Worm (Caenorhabditis elegans) whole organism, L4 larva: ENCODE measurements around the gene C16C8.26.

ENCODE experiments used
- D1046.2 ChIP-seq: fragments of 200-800 bp; sonication (Bioruptor generic); IDR thresholded peaks from 2 replicates; pipeline ENCODE4 v1.3.6; 2022; ENCODE audit warnings: missing genetic modification characterization, missing compliant biosample characterization
- F26F4.8 ChIP-seq: fragments of 200-800 bp; sonication (Bioruptor generic); conservative IDR thresholded peaks from 2 replicates; pipeline ENCODE4 v1.3.6; 2022; ENCODE audit warnings: missing genetic modification characterization, missing compliant biosample characterization
- F49E8.2 ChIP-seq: sonication (generic microtip); optimal IDR thresholded peaks from 2 replicates; lab custom pipeline; 2016; ENCODE audit warnings: missing compliant biosample characterization, mild to moderate bottlenecking, missing genetic modification characterization, borderline replicate concordance
- R02D3.7 ChIP-seq: fragments of 150-350 bp; sonication (generic microtip); optimal IDR thresholded peaks from 3 replicates; lab custom pipeline; 2014; ENCODE audit warnings: missing biosample characterization, missing genetic modification characterization
- T26A8.4 ChIP-seq: fragments of 200-800 bp; sonication (Bioruptor generic); IDR thresholded peaks from 2 replicates; pipeline ENCODE4 v1.3.6; 2022; ENCODE audit warnings: missing genetic modification characterization, missing compliant biosample characterization
- Y5F2A.4 ChIP-seq: fragments of 200-800 bp; sonication (Bioruptor generic); optimal IDR thresholded peaks from 2 replicates; lab custom pipeline; 2018; ENCODE audit warnings: mild to moderate bottlenecking, missing genetic modification characterization, missing compliant biosample characterization
- Y75B8A.6 ChIP-seq: fragments of 200-800 bp; sonication (Bioruptor generic); IDR thresholded peaks from 2 replicates; pipeline ENCODE4 v1.3.6; 2022; ENCODE audit warnings: missing genetic modification reagents, missing genetic modification characterization, missing compliant biosample characterization
- ZK546.5 ChIP-seq, 2 experiments: sonication (generic microtip); optimal IDR thresholded peaks; 2 replicates each; lab custom pipeline; 2017; ENCODE audit warnings: missing biosample characterization in 2 of 2, missing genetic modification characterization in 2 of 2
- aly-2 ChIP-seq: sonication (generic microtip); optimal IDR thresholded peaks from 2 replicates; lab custom pipeline; 2018; ENCODE audit warnings: missing biosample characterization, missing genetic modification characterization
- ama-1 ChIP-seq: fragments of 150-350 bp; optimal IDR thresholded peaks from 2 replicates; lab custom pipeline; 2014; ENCODE audit warnings: inconsistent platforms, mixed read lengths
- ces-1 ChIP-seq: fragments of 150-350 bp; sonication (generic microtip); optimal IDR thresholded peaks from 4 replicates; lab custom pipeline; 2014; ENCODE audit warnings: missing biosample characterization, missing genetic modification reagents, missing genetic modification characterization
- ctbp-1 ChIP-seq: fragments of 200-800 bp; sonication (Bioruptor generic); IDR thresholded peaks from 2 replicates; pipeline ENCODE4 v1.3.6; 2022; ENCODE audit warnings: missing genetic modification reagents, missing genetic modification characterization, missing compliant biosample characterization
- daf-8 ChIP-seq: fragments of 200-800 bp; sonication (Bioruptor generic); IDR thresholded peaks from 2 replicates; pipeline ENCODE4 v1.3.6; 2022; ENCODE audit warnings: missing genetic modification characterization, missing compliant biosample characterization
- duxl-1 ChIP-seq: sonication (generic microtip); optimal IDR thresholded peaks from 2 replicates; lab custom pipeline; 2016; ENCODE audit warnings: mild to moderate bottlenecking, missing genetic modification characterization, moderate library complexity, missing compliant biosample characterization; ENCODE audit not compliant: poor library complexity
- hif-1 ChIP-seq, 2 experiments: sonication (generic microtip); optimal IDR thresholded peaks; 2 replicates each; lab custom pipeline; 2016 to 2017; ENCODE audit warnings: missing compliant biosample characterization in 2 of 2, missing genetic modification characterization in 2 of 2, missing genetic modification reagents in 2 of 2, missing genotype in 2 of 2, mild to moderate bottlenecking in 1 of 2
- hmg-1.1 ChIP-seq: fragments of 200-800 bp; sonication (Bioruptor generic); IDR thresholded peaks from 2 replicates; pipeline ENCODE4 v1.3.6; 2022; ENCODE audit warnings: missing genetic modification reagents, missing genetic modification characterization, missing compliant biosample characterization
- jun-1 ChIP-seq: fragments of 150-350 bp; optimal IDR thresholded peaks from 2 replicates; lab custom pipeline; 2014; ENCODE audit warnings: missing biosample characterization, missing genetic modification reagents, missing genetic modification characterization
- lim-7 ChIP-seq: fragments of 200-800 bp; sonication (Bioruptor generic); IDR thresholded peaks from 2 replicates; pipeline ENCODE4 v1.3.6; 2022; ENCODE audit warnings: missing genetic modification characterization, missing compliant biosample characterization
- lin-13 ChIP-seq: fragments of 150-350 bp; optimal IDR thresholded peaks from 2 replicates; lab custom pipeline; 2014; ENCODE audit warnings: missing biosample characterization, missing genetic modification reagents, missing genetic modification characterization
- madf-9 ChIP-seq: fragments of 200-800 bp; sonication (Bioruptor generic); conservative IDR thresholded peaks from 2 replicates; pipeline ENCODE4 v1.3.6; 2022; ENCODE audit warnings: missing genetic modification reagents, missing genetic modification characterization, missing compliant biosample characterization
- mdl-1 ChIP-seq, 2 experiments: fragments of 150-350 bp in 1 of 2; sonication (generic microtip) in 1 of 2; optimal IDR thresholded peaks; 2 replicates each; lab custom pipeline; 2014 to 2017; ENCODE audit warnings: missing biosample characterization in 2 of 2, missing genetic modification characterization in 2 of 2
- mes-2 ChIP-seq: sonication (generic microtip); optimal IDR thresholded peaks from 2 replicates; lab custom pipeline; 2016; ENCODE audit warnings: missing genotype, mild to moderate bottlenecking, missing genetic modification characterization, missing compliant biosample characterization; ENCODE audit not compliant: poor library complexity, severe bottlenecking
- nhr-111 ChIP-seq: fragments of 200-800 bp; sonication (Bioruptor generic); optimal IDR thresholded peaks from 2 replicates; lab custom pipeline; 2018; ENCODE audit warnings: mild to moderate bottlenecking, missing genetic modification characterization, missing compliant biosample characterization
- nhr-25 ChIP-seq: sonication (generic microtip); optimal IDR thresholded peaks from 2 replicates; lab custom pipeline; 2017; ENCODE audit warnings: missing genetic modification characterization, mild to moderate bottlenecking, missing compliant biosample characterization, antibody characterized with exemption, moderate library complexity, borderline replicate concordance; ENCODE audit not compliant: insufficient read depth
- nhr-42 ChIP-seq: fragments of 200-800 bp; sonication (Bioruptor generic); IDR thresholded peaks from 2 replicates; pipeline ENCODE4 v1.3.6; 2022; ENCODE audit warnings: missing genetic modification characterization, missing compliant biosample characterization
- nhr-48 ChIP-seq: sonication (generic microtip); optimal IDR thresholded peaks from 2 replicates; lab custom pipeline; 2016; ENCODE audit warnings: mild to moderate bottlenecking, missing genetic modification characterization, missing compliant biosample characterization
- nhr-6 ChIP-seq: fragments of 150-350 bp; optimal IDR thresholded peaks from 2 replicates; lab custom pipeline; 2014; ENCODE audit warnings: missing biosample characterization, missing genetic modification characterization
- saeg-2 ChIP-seq: fragments of 200-800 bp; sonication (Bioruptor generic); IDR thresholded peaks from 2 replicates; pipeline ENCODE4 v1.3.6; 2022; ENCODE audit warnings: missing genetic modification reagents, missing genetic modification characterization, missing compliant biosample characterization
- set-16 ChIP-seq: fragments of 200-800 bp; sonication (Bioruptor generic); IDR thresholded peaks from 2 replicates; pipeline ENCODE4 v1.3.6; 2022; ENCODE audit warnings: missing genetic modification reagents, missing genetic modification characterization, missing compliant biosample characterization
- skn-1 ChIP-seq: fragments of 150-350 bp; optimal IDR thresholded peaks from 2 replicates; lab custom pipeline; 2014; ENCODE audit warnings: missing biosample characterization, missing genetic modification characterization
- snpc-1.2 ChIP-seq: fragments of 200-800 bp; sonication (Bioruptor generic); IDR thresholded peaks from 2 replicates; pipeline ENCODE4 v1.3.6; 2022; ENCODE audit warnings: missing genetic modification reagents, missing genetic modification characterization, missing compliant biosample characterization
- spr-3 ChIP-seq: fragments of 200-800 bp; sonication (Bioruptor generic); optimal IDR thresholded peaks from 2 replicates; lab custom pipeline; 2018; ENCODE audit warnings: mild to moderate bottlenecking, missing genetic modification characterization, missing compliant biosample characterization
- tra-1 ChIP-seq: fragments of 200-800 bp; sonication (Bioruptor generic); IDR thresholded peaks from 2 replicates; pipeline ENCODE4 v1.3.6; 2022; ENCODE audit warnings: missing genetic modification reagents, missing genetic modification characterization, missing compliant biosample characterization
- unc-62 ChIP-seq, 3 experiments: fragments of 150-350 bp in 1 of 3; sonication (generic microtip); optimal IDR thresholded peaks in 2 of 3; peaks in 1 of 3; 1 replicate in 1 of 3; 2 replicates in 2 of 3; lab custom pipeline; 2014 to 2017; ENCODE audit warnings: missing biosample characterization in 3 of 3, missing genetic modification characterization in 3 of 3, missing genetic modification reagents in 3 of 3, missing genotype in 1 of 3
- zfp-3 ChIP-seq: fragments of 200-800 bp; sonication (Bioruptor generic); conservative IDR thresholded peaks from 2 replicates; pipeline ENCODE4 v1.3.6; 2022; ENCODE audit warnings: missing genetic modification reagents, missing genetic modification characterization, missing compliant biosample characterization
- ztf-11 ChIP-seq: fragments of 150-350 bp; optimal IDR thresholded peaks from 2 replicates; lab custom pipeline; 2014; ENCODE audit warnings: missing biosample characterization, missing genetic modification characterization
- ztf-7 ChIP-seq: fragments of 150-350 bp; optimal IDR thresholded peaks from 2 replicates; lab custom pipeline; 2014; ENCODE audit warnings: missing biosample characterization, missing genetic modification characterization

The C16C8.26 gene

ce11 chrII:3428158-3428704 is 29.9 kb downstream of the C16C8.26 start (continued):
- TF ChIP-seq skn-1 (tag; lab: Kevin White, UChicago): no peak
- no peak for TF ChIP-seq F26F4.8 (GFP tag; lab: Robert Waterston, UW)
- no peak for TF ChIP-seq T26A8.4
- 0 out of 2 replicates have a peak, but pooled peaks have one; percentile 33 for TF ChIP-seq ctbp-1 (GFP tag; lab: Robert Waterston, UW)
- TF ChIP-seq, all 104 proteins: peak for 12

- TF ChIP-seq ces-1 (GFP tag; lab: Kevin White, UChicago) (no peak), nhr-48 (tag; lab: Kevin White, UChicago) (no peak), spr-3 (GFP tag; lab: Kevin White, UChicago) (no peak), mes-2 (tag; lab: Kevin White, UChicago) (no peak), hif-1 (tag; optimal IDR thresholded peaks at IDR 0.05; lab: Kevin White, UChicago) (no peak), aly-2 (tag; lab: Kevin White, UChicago) (no peak), F26F4.8 (GFP tag; lab: Robert Waterston, UW) (no peak), jun-1 (tag; lab: Kevin White, UChicago) (no peak), daf-8 (GFP tag; lab: Robert Waterston, UW) (no peak), R02D3.7 (tag; lab: Kevin White, UChicago) (no peak), hmg-1.1 (GFP tag; lab: Robert Waterston, UW) (no peak), lim-7 (no peak), D1046.2 (GFP tag; lab: Robert Waterston, UW) (no peak), saeg-2 (GFP tag; lab: Robert Waterston, UW) (no peak), set-16 (GFP tag; lab: Robert Waterston, UW) (no peak), nhr-42 (no peak), Y5F2A.4 (GFP tag; lab: Kevin White, UChicago) (no peak), snpc-1.2 (GFP tag; lab: Robert Waterston, UW) (no peak)
Observed at ce11 chrII:3425433-3425832, 32.7 kb downstream of the C16C8.26 start, which contains the start of gene nep-11. nep-11 (minus strand) TSS chrII:3425533.

- TF ChIP-seq duxl-1 (tag; lab: Kevin White, UChicago): peak; percentile 80
- TF ChIP-seq T26A8.4: no peak
- TF ChIP-seq Y75B8A.6: no peak
Observed at ce11 chrII:3422938-3423337, 35.2 kb downstream of the C16C8.26 start.

- TF ChIP-seq ztf-7 (tag; lab: Kevin White, UChicago): no peak
- no peak for TF ChIP-seq hmg-1.1 (GFP tag; lab: Robert Waterston, UW)
- no peak for TF ChIP-seq mdl-1 (tag; optimal IDR thresholded peaks at IDR 0.05; lab: Kevin White, UChicago)
- no peak for TF ChIP-seq ama-1 (lab: Kevin White, UChicago)
- no peak for TF ChIP-seq ztf-11 (tag; lab: Kevin White, UChicago)
Observed at ce11 chrII:3416528-3416927, 41.6 kb downstream of the C16C8.26 start, which contains the start of gene nep-6. nep-6 (plus strand) TSS chrII:3416828.

- TF ChIP-seq Y75B8A.6: no peak
- no peak for TF ChIP-seq nhr-111 (GFP tag; lab: Kevin White, UChicago)
- no peak for TF ChIP-seq lin-13
- no peak for TF ChIP-seq jun-1 (tag; lab: Kevin White, UChicago)
- TF ChIP-seq T26A8.4: no peak
- no peak for TF ChIP-seq ZK546.5 (tag; optimal IDR thresholded peaks at IDR 0.05; lab: Kevin White, UChicago)
- no peak for TF ChIP-seq madf-9
- TF ChIP-seq Y5F2A.4 (GFP tag; lab: Kevin White, UChicago): no peak
- TF ChIP-seq ama-1 (lab: Kevin White, UChicago): no peak
- no peak for TF ChIP-seq zfp-3 (GFP tag; lab: Robert Waterston, UW)
- TF ChIP-seq aly-2 (tag; lab: Kevin White, UChicago): no peak
- TF ChIP-seq F49E8.2 (tag; lab: Kevin White, UChicago): no peak
- no peak for TF ChIP-seq unc-62 (GFP tag; optimal IDR thresholded peaks at IDR 0.05 in 1 of 2; lab: Kevin White, UChicago)
- TF ChIP-seq unc-62 (tag; optimal IDR thresholded peaks at IDR 0.05; lab: Kevin White, UChicago): no peak
- TF ChIP-seq tra-1 (GFP tag; lab: Robert Waterston, UW): no peak
- no peak for TF ChIP-seq nhr-25 (tag; lab: Kevin White, UChicago)
- TF ChIP-seq nhr-6 (tag; lab: Kevin White, UChicago): no peak
Observed at ce11 chrII:3414383-3414910, 43.7 kb downstream of the C16C8.26 start, which contains the start of the genes F18A12.7 and F18A12.2. F18A12.7 (minus strand) TSS chrII:3414483. F18A12.2 (plus strand) TSS chrII:3414860.
